Fruit fly (Drosophila melanogaster): ENCODE data around the gene bou.

bou gene

DNA sequence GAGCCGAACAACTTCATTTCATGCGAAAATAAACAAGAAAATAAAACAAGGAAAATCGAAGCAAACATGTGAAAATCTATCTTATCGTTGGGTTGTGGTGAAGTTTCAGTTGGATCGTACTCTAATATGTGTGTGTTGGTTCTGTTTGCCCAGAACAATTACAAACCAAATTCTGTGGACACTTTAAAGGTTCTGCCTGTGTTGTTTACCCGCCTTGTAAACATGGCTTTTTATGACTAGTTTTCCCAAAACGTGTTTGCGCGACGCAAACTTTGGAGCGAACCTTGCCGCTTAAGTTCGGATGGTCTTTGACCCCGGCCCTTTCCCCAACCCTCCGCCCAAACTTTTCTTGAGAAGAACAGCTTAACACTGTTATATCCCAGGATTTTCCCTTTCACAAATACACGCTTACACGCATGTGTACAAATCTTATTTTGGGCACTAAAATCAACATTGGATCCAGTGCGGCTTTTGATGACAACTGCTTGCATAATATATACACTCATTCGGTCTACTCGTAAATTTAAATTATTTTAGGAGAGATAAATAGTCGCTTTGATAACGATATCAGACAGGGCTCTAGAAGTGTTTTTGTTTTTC lies 17.9 kb downstream of the bou start (continued):
- no peak for TF ChIP-seq sna (GFP tag; IDR thresholded peaks at IDR 0.05; ENCODE audit: partially characterized antibody)
- TF ChIP-seq tna (GFP tag; IDR thresholded peaks at IDR 0.05; ENCODE audit: partially characterized antibody), result no peak
- peak; percentile 74 for TF ChIP-seq zen (tag; optimal IDR thresholded peaks at IDR 0.05)
- no peak for TF ChIP-seq Poxn (GFP tag; IDR thresholded peaks at IDR 0.05)
- peak; percentile 29; the same call in 1 of the 2 replicates for TF ChIP-seq lmd (GFP tag; IDR thresholded peaks at IDR 0.05)
- TF ChIP-seq CG31441 (GFP tag; IDR thresholded peaks at IDR 0.05), result peak; percentile 77
- TF ChIP-seq CG14050 (GFP tag; IDR thresholded peaks at IDR 0.05), result peak; percentile 40; the same call in 1 of the 3 replicates
- peak; percentile 42; the same call in 1 of the 2 replicates for TF ChIP-seq CG17612 (GFP tag; IDR thresholded peaks at IDR 0.05)
- TF ChIP-seq salm (tag; optimal IDR thresholded peaks at IDR 0.05), result peak; percentile 76
- TF ChIP-seq HLH54F (GFP tag; optimal IDR thresholded peaks at IDR 0.05), result peak; percentile 26
- peak; percentile 59 for TF ChIP-seq Myb (GFP tag; optimal IDR thresholded peaks at IDR 0.05)
- peak; percentile 83 for TF ChIP-seq HmgZ (tag; optimal IDR thresholded peaks at IDR 0.05)
- TF ChIP-seq unpg (GFP tag; optimal IDR thresholded peaks at IDR 0.05), result peak; percentile 79
- peak; percentile 77 for TF ChIP-seq CG12744 (GFP tag; optimal IDR thresholded peaks at IDR 0.05)
- TF ChIP-seq Fer2 (tag; optimal IDR thresholded peaks at IDR 0.05), result peak; percentile 52
- no peak for TF ChIP-seq Opbp (GFP tag; IDR thresholded peaks at IDR 0.05; ENCODE audit: partially characterized antibody)
- peak; percentile 59 for TF ChIP-seq CG5245 (GFP tag; optimal IDR thresholded peaks at IDR 0.05)
- peak; percentile 64 for TF ChIP-seq TFAM (GFP tag; optimal IDR thresholded peaks at IDR 0.05)
- peak; percentile 53 for TF ChIP-seq stwl (tag; optimal IDR thresholded peaks at IDR 0.05)
- peak; percentile 44 for TF ChIP-seq ash1 (GFP tag; optimal IDR thresholded peaks at IDR 0.05)
- TF ChIP-seq amos (GFP tag; IDR thresholded peaks at IDR 0.05; ENCODE audit: partially characterized antibody), result no peak
- no peak for TF ChIP-seq hkb (optimal IDR thresholded peaks at IDR 0.05)
- TF ChIP-seq hkb (GFP tag; IDR thresholded peaks at IDR 0.05), result peak; percentile 86
- TF ChIP-seq NfI (GFP tag; optimal IDR thresholded peaks at IDR 0.05), result peak; percentile 30
- peak; percentile 40; the same call in 1 of the 2 replicates for TF ChIP-seq cas (GFP tag; IDR thresholded peaks at IDR 0.05)
- TF ChIP-seq CG32767 (GFP tag; IDR thresholded peaks at IDR 0.05), result peak; percentile 65
- peak; percentile 90 for TF ChIP-seq CG18764 (GFP tag; optimal IDR thresholded peaks at IDR 0.05)
- no peak for TF ChIP-seq CG8765 (GFP tag; IDR thresholded peaks at IDR 0.05)
- TF ChIP-seq pb (GFP tag; optimal IDR thresholded peaks at IDR 0.05), result peak; percentile 75
- peak; percentile 1 for TF ChIP-seq BEAF-32 (GFP tag; optimal IDR thresholded peaks at IDR 0.05)
- TF ChIP-seq C15 (GFP tag; IDR thresholded peaks at IDR 0.05), result no peak
- 0 out of 2 replicates have a peak, but pooled peaks have one; percentile 5 for TF ChIP-seq CG9932 (GFP tag; IDR thresholded peaks at IDR 0.05)
- TF ChIP-seq CG15479 (GFP tag; optimal IDR thresholded peaks at IDR 0.05), result peak; percentile 58
- TF ChIP-seq Meics (GFP tag; optimal IDR thresholded peaks at IDR 0.05), result peak; percentile 74
- TF ChIP-seq ind (GFP tag; optimal IDR thresholded peaks at IDR 0.05), result peak; percentile 8
- TF ChIP-seq grn (GFP tag; optimal IDR thresholded peaks at IDR 0.05), result peak; percentile 84
- TF ChIP-seq dmrt99B (tag; optimal IDR thresholded peaks at IDR 0.05), result peak; percentile 58
- TF ChIP-seq abd-A (tag; optimal IDR thresholded peaks at IDR 0.05), result no peak
- TF ChIP-seq zf30C (GFP tag; optimal IDR thresholded peaks at IDR 0.05), result no peak
- TF ChIP-seq CG12071 (GFP tag; optimal IDR thresholded peaks at IDR 0.05), result peak; percentile 80
- no peak for TF ChIP-seq knrl (GFP tag; IDR thresholded peaks at IDR 0.05; ENCODE audit: partially characterized antibody)
- TF ChIP-seq CG15011 (GFP tag; optimal IDR thresholded peaks at IDR 0.05), result peak; percentile 81
- peak; percentile 82 for TF ChIP-seq Mad (GFP tag; optimal IDR thresholded peaks at IDR 0.05)
- TF ChIP-seq CG16813 (GFP tag; IDR thresholded peaks at IDR 0.05; ENCODE audit: partially characterized antibody), result no peak
- TF ChIP-seq BtbVII (GFP tag; optimal IDR thresholded peaks at IDR 0.05), result peak; percentile 84
- TF ChIP-seq Camta (GFP tag; optimal IDR thresholded peaks at IDR 0.05), result peak; percentile 90
- no peak for TF ChIP-seq Bgb (GFP tag; IDR thresholded peaks at IDR 0.05; ENCODE audit: partially characterized antibody)
- peak; percentile 94 for TF ChIP-seq Asciz (GFP tag; optimal IDR thresholded peaks at IDR 0.05)
- peak; percentile 94 for TF ChIP-seq HLHmδ (GFP tag; optimal IDR thresholded peaks at IDR 0.05)
